Fruit fly (Drosophila melanogaster): ENCODE results near the gene BicD.
A peak's percentile ranks its signal among the peaks of the same experiment; 100 is the strongest.

Gene BicD

dm6 chr2L:17427187-17427586, 45.8 kb downstream of the BicD start (continued):
- TF ChIP-seq Blimp-1 (GFP tag; optimal IDR thresholded peaks at IDR 0.05): no peak
- no peak for TF ChIP-seq cyc (GFP tag; optimal IDR thresholded peaks at IDR 0.05)
- peak; percentile 40 for TF ChIP-seq Ets96B (tag; optimal IDR thresholded peaks at IDR 0.05)
- TF ChIP-seq dac (GFP tag; optimal IDR thresholded peaks at IDR 0.05): no peak
- peak; percentile 10 for TF ChIP-seq CG11762 (GFP tag; optimal IDR thresholded peaks at IDR 0.05; ENCODE audit: insufficient read depth)
- peak; percentile 3 for TF ChIP-seq CG1621 (tag; optimal IDR thresholded peaks at IDR 0.05)
- no peak for TF ChIP-seq spab (GFP tag; optimal IDR thresholded peaks at IDR 0.05)
- peak in 1 of 2 experiments; percentile 26 for TF ChIP-seq salr (GFP tag; optimal IDR thresholded peaks at IDR 0.05)
- no peak for TF ChIP-seq CG7368 (GFP tag; optimal IDR thresholded peaks at IDR 0.05)
- peak; percentile 20 for TF ChIP-seq CG8632 (GFP tag; optimal IDR thresholded peaks at IDR 0.05)
- no peak for TF ChIP-seq dsx (GFP tag; optimal IDR thresholded peaks at IDR 0.05; ENCODE audit: poor library complexity, severe bottlenecking)
- TF ChIP-seq fd85E (GFP tag; optimal IDR thresholded peaks at IDR 0.05): no peak
- 0 out of 3 replicates have a peak, but pooled peaks have one; percentile 28 for TF ChIP-seq CG8119 (GFP tag; IDR thresholded peaks at IDR 0.05)
- peak; percentile 37 for TF ChIP-seq esn (GFP tag; optimal IDR thresholded peaks at IDR 0.05)
- peak; percentile 23 for TF ChIP-seq CG10631 (GFP tag; optimal IDR thresholded peaks at IDR 0.05)

dm6 chr2L:17425412-17425811, 47.6 kb downstream of the BicD start:
- TF ChIP-seq svp (GFP tag) (peak; percentile 92), CG6276 (GFP tag; optimal IDR thresholded peaks at IDR 0.05) (no peak), Ets21C (GFP tag; optimal IDR thresholded peaks at IDR 0.05) (no peak)

dm6 chr2L:17425005-17425404, 48.0 kb downstream of the BicD start:
- TF ChIP-seq dac (GFP tag; optimal IDR thresholded peaks at IDR 0.05): no peak
- TF ChIP-seq Eip93F (GFP tag; optimal IDR thresholded peaks at IDR 0.05): no peak
- no peak for TF ChIP-seq net (GFP tag; optimal IDR thresholded peaks at IDR 0.05)
- TF ChIP-seq CG6854 (GFP tag; optimal IDR thresholded peaks at IDR 0.05): no peak
- TF ChIP-seq CG15336 (GFP tag; IDR thresholded peaks at IDR 0.05): no peak
- TF ChIP-seq CG3032 (tag; optimal IDR thresholded peaks at IDR 0.05): no peak
- no peak for TF ChIP-seq cyc (GFP tag; optimal IDR thresholded peaks at IDR 0.05)
- TF ChIP-seq CG11762 (GFP tag; optimal IDR thresholded peaks at IDR 0.05; ENCODE audit: insufficient read depth): no peak
- no peak for TF ChIP-seq Smox (GFP tag; optimal IDR thresholded peaks at IDR 0.05)

dm6 chr2L:17422089-17422488, 50.9 kb downstream of the BicD start:
- TF ChIP-seq CG6854 (GFP tag; optimal IDR thresholded peaks at IDR 0.05) (no peak), ss (GFP tag; optimal IDR thresholded peaks at IDR 0.05) (no peak), CG31627 (GFP tag; optimal IDR thresholded peaks at IDR 0.05) (peak; percentile 6), dac (GFP tag; optimal IDR thresholded peaks at IDR 0.05) (no peak), CG10631 (GFP tag; optimal IDR thresholded peaks at IDR 0.05) (no peak), acj6 (GFP tag; optimal IDR thresholded peaks at IDR 0.05) (peak; percentile 3), Hr39 (GFP tag; optimal IDR thresholded peaks at IDR 0.05) (no peak), svp (GFP tag) (peak; percentile 67), eg (GFP tag; IDR thresholded peaks at IDR 0.05) (no peak), pdm3 (GFP tag; optimal IDR thresholded peaks at IDR 0.05) (peak; percentile 29), Eip78C (GFP tag) (peak; percentile 61), CG3919 (GFP tag; optimal IDR thresholded peaks at IDR 0.05) (no peak), Ets96B (tag; optimal IDR thresholded peaks at IDR 0.05) (peak; percentile 3), net (GFP tag; optimal IDR thresholded peaks at IDR 0.05) (no peak), CG6163 (GFP tag; IDR thresholded peaks at IDR 0.05) (no peak), CG4318 (GFP tag; optimal IDR thresholded peaks at IDR 0.05) (no peak), CG6808 (GFP tag; optimal IDR thresholded peaks at IDR 0.05) (no peak)
